Fruit fly (Drosophila melanogaster): ENCODE results near the gene Nna1.

dm6 chrX:13748906-13749872 is 57.1 kb downstream of the Nna1 start:
- TF ChIP-seq CG8478 (optimal IDR thresholded peaks at IDR 0.05): no peak
- no peak for TF ChIP-seq psq (optimal IDR thresholded peaks at IDR 0.05)
